Fruit fly (Drosophila melanogaster) whole organism, larva: ENCODE data around the gene PGRP-SD.

Source experiments
- noc ChIP-seq: fragments of 200-800 bp; sonication (Bioruptor generic); optimal IDR thresholded peaks from 3 replicates; lab custom pipeline; 2019; ENCODE audit warnings: missing biosample characterization, mild to moderate bottlenecking, missing genetic modification characterization, moderate library complexity

Gene PGRP-SD

dm6 chr3L:7643562-7643961, 7.4 kb upstream of the PGRP-SD start:
- TF ChIP-seq noc = no peak

- TF ChIP-seq noc = no peak
Measured at dm6 chr3L:7650248-7650647, 732 bp upstream of the PGRP-SD start, which contains the start of gene CG32373. TSS of gene CG32373 (plus strand) at chr3L:7650548.

- TF ChIP-seq noc = no peak
Measured at dm6 chr3L:7654048-7654961, 3.3 kb downstream of the PGRP-SD start, which contains the start of gene CG7492. TSS of gene CG7492 (minus strand) at chr3L:7654752.

- TF ChIP-seq noc = no peak
Measured at dm6 chr3L:7695554-7695953, 44.6 kb downstream of the PGRP-SD start, which contains the start of gene CG44195. TSS of gene CG44195 (minus strand) at chr3L:7695654.
